Worm (Caenorhabditis elegans) whole organism, L4/young adult: ENCODE data around the gene K08H2.10.

Source experiments
- W03F9.2 ChIP-seq: fragments of 150-350 bp; optimal IDR thresholded peaks from 2 replicates; lab custom pipeline; 2014; ENCODE audit warnings: missing biosample characterization, missing genetic modification characterization
- dao-5 ChIP-seq: sonication (generic microtip); optimal IDR thresholded peaks from 2 replicates; lab custom pipeline; 2016; ENCODE audit warnings: missing genotype, missing genetic modification characterization, moderate library complexity, missing compliant biosample characterization
- him-1 ChIP-seq: sonication (generic microtip); optimal IDR thresholded peaks from 2 replicates; lab custom pipeline; 2016; ENCODE audit warnings: missing genotype, missing genetic modification reagents, missing genetic modification characterization, missing compliant biosample characterization

Gene K08H2.10

ce11 chrX:13234879-13235278 lies 22.7 kb upstream of the K08H2.10 start, which contains the start of gene K08H2.2:
K08H2.2 (minus strand) TSS chrX:13234979.
- TF ChIP-seq W03F9.2 (tag; lab: Kevin White, UChicago) (no peak), dao-5 (tag; lab: Kevin White, UChicago) (no peak), him-1 (tag; lab: Kevin White, UChicago) (no peak)

DNA sequence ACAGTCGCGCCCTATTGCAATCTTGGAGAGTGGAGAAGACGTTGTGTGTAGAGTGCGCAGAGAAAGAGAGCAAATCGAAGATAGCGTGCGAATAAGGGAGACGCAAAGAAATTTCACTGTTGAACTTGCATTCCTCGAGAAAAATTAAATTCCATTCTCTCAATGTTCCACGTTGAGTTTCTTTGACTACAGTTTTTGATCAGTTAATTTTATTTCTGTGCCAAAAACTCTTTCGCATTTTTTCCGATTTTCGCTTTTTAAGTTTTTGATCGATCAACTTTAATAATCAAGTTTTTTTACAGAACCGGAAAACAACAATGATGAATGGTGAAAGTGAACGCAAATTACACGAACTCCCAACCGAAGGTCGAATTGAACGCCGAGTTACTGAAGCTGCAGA lies 20.5 kb upstream of the K08H2.10 start, which contains the start of gene K08H2.3:
TSS of gene K08H2.3 (plus strand) at position 301 of the 400 bp plus-strand sequence.
- TF ChIP-seq him-1 (tag; lab: Kevin White, UChicago) = no peak
- no peak for TF ChIP-seq W03F9.2 (tag; lab: Kevin White, UChicago)
- TF ChIP-seq dao-5 (tag; lab: Kevin White, UChicago) = no peak

DNA sequence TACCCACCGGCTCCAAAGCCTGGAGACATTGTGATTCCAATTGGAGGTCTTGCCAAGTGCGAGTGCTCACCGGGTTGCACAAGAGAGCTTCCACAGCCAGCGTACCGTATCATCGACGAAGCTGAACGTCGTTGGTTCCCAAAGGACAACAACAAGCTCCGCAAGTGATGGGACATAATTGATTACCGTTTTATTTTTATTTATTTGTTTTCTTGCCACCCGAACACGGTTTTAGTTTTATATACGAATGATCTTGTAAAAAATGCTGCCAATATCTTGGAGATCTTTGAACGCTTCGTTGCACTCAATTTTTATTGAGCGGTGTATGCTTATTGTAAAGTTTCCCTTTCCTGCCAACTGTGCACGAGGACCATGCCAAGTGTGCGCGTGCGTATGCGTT lies 19.4 kb upstream of the K08H2.10 start, which contains the start of gene K08H2.4:
TSS of gene K08H2.4 (plus strand) at position 301 of the 400 bp plus-strand sequence.
- no peak for TF ChIP-seq dao-5 (tag; lab: Kevin White, UChicago)
- no peak for TF ChIP-seq him-1 (tag; lab: Kevin White, UChicago)
- no peak for TF ChIP-seq W03F9.2 (tag; lab: Kevin White, UChicago)

- TF ChIP-seq dao-5 (tag; lab: Kevin White, UChicago) = no peak
- no peak for TF ChIP-seq W03F9.2 (tag; lab: Kevin White, UChicago)
- TF ChIP-seq him-1 (tag; lab: Kevin White, UChicago) = no peak
These were observed 15.4 kb upstream of the K08H2.10 start, which contains the start of gene K08H2.5 for ce11 chrX:13242231-13242630. K08H2.5 (minus strand) TSS chrX:13242331.

DNA sequence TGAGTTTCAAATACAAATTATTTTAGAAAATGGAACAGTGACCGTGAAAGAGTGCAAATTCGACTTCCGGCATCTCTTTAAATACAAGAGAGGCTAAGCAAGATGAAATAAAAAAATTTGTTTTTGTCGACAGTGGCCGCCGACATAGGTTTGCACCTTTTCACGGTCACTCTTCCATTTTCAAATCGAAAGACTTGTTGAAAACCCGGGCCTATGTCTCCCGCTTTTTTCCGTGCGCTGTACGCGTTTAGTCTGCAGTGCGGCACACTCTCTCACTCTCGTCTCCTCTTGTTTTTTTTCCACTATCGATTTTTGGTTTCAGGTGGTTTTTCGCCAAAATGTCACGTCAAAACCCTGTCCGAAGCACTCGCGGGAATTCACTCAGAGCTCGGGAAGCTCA lies 12.5 kb upstream of the K08H2.10 start, which contains the start of gene hpl-1:
TSS of gene hpl-1 (plus strand) at position 301 of the 400 bp plus-strand sequence.
- TF ChIP-seq him-1 (tag; lab: Kevin White, UChicago) = no peak
- no peak for TF ChIP-seq W03F9.2 (tag; lab: Kevin White, UChicago)
- TF ChIP-seq dao-5 (tag; lab: Kevin White, UChicago) = no peak

ce11 chrX:13246668-13247358 lies 10.8 kb upstream of the K08H2.10 start:
- TF ChIP-seq dao-5 (tag; lab: Kevin White, UChicago) (no peak), W03F9.2 (tag; lab: Kevin White, UChicago) (no peak), him-1 (tag; lab: Kevin White, UChicago) (no peak)

DNA sequence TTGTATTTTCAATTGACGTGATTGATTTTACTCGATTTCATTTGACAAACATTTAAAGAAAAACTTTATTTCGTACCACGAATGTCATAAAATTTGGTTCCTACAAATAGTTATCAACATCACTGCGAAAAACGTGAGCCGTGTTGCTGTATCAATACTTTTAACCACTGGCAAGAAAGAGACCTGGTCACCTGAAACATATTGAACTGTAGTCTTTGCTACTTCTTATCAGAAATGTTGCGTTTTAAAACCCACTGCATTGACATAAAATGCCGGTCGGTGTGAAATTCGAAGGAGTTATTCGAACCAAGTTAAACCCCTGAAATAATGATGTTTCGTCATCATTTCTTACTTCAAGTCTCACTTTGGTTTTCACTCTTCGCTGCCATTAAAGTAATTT lies 10.0 kb upstream of the K08H2.10 start:
- TF ChIP-seq W03F9.2 (tag; lab: Kevin White, UChicago) (no peak), him-1 (tag; lab: Kevin White, UChicago) (no peak), dao-5 (tag; lab: Kevin White, UChicago) (no peak)

- TF ChIP-seq W03F9.2 (tag; lab: Kevin White, UChicago) = no peak
- no peak for TF ChIP-seq him-1 (tag; lab: Kevin White, UChicago)
- no peak for TF ChIP-seq dao-5 (tag; lab: Kevin White, UChicago)
These were observed 9.3 kb upstream of the K08H2.10 start, which contains the start of gene K08H2.7 for ce11 chrX:13248265-13248664. K08H2.7 (minus strand) TSS chrX:13248437.

- no peak for TF ChIP-seq W03F9.2 (tag; lab: Kevin White, UChicago)
- no peak for TF ChIP-seq him-1 (tag; lab: Kevin White, UChicago)
- TF ChIP-seq dao-5 (tag; lab: Kevin White, UChicago) = no peak
These were observed 8.5 kb upstream of the K08H2.10 start for ce11 chrX:13249102-13249501.

DNA sequence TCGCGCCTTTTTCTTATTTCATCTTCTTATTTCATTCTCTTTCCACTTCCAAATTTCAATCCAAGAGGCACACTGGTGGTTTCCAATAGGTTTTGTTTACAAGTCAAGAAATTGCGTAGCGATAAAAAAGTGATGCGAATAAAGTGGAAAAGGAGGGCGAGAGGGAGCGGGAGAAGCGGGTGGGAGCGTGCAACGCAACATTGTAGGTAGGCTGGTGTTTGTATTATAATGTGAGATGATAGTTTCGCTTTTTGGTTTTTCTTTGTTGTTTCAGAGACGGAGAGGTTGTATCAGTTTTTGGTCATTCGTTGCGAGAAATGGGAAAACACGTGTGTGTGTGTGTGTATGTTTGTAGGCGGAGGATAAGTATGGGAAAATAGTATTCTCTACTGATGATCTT lies 7.4 kb upstream of the K08H2.10 start:
- TF ChIP-seq dao-5 (tag; lab: Kevin White, UChicago) (no peak), him-1 (tag; lab: Kevin White, UChicago) (no peak), W03F9.2 (tag; lab: Kevin White, UChicago) (no peak)

DNA sequence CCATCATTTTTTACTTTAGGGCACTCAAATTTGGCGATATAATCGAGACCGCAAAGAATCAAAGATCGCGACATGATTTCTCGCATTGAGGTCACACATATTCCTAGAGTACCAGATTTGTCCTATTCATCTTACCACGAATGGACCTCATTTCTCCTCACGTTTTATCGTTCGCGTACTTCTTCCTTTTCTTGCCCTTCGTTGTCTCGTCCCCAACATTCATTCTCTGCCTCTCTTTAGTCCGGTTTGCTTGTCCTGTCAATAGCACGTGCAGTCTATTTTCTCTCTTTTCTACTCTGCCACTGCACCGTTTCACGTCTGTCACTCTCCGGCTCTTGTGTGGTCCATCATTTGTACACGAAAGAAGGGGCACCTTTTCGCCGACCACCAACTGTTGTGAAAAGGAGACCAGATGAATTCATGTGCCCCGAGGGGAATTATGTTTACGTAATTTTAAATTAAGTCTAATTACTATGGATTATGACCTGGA lies 6.2 kb upstream of the K08H2.10 start:
- TF ChIP-seq W03F9.2 (tag; lab: Kevin White, UChicago) (no peak), dao-5 (tag; lab: Kevin White, UChicago) (no peak), him-1 (tag; lab: Kevin White, UChicago) (no peak)

DNA sequence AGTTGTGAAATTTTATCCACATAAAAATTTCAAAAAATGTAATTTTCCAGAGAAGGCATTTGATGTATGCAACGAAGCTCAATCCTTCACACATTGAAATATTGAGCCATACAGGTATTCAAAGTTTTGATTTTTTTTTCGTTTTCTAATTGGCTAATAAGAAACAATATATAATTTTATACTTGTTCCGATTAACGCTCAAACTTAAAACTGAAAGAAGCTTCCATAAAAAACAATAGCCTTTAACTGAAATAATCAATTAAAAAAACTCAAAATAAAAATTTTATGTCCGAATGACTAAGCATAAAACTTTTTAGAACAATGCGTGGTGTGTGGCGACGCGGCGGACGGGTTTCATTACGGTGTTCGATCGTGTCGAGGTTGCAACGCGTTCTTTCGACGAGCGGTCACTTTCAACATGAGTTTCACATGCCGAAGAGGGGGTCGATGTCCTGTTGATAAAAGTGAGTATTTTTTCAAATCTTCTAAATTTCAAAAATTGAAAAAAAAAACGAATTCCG lies 5.6 kb upstream of the K08H2.10 start, which contains the start of gene nhr-32:
TSS of gene nhr-32 (plus strand) at position 51 of the 521 bp plus-strand sequence.
- no peak for TF ChIP-seq W03F9.2 (tag; lab: Kevin White, UChicago)
- TF ChIP-seq him-1 (tag; lab: Kevin White, UChicago) = no peak
- TF ChIP-seq dao-5 (tag; lab: Kevin White, UChicago) = no peak

DNA sequence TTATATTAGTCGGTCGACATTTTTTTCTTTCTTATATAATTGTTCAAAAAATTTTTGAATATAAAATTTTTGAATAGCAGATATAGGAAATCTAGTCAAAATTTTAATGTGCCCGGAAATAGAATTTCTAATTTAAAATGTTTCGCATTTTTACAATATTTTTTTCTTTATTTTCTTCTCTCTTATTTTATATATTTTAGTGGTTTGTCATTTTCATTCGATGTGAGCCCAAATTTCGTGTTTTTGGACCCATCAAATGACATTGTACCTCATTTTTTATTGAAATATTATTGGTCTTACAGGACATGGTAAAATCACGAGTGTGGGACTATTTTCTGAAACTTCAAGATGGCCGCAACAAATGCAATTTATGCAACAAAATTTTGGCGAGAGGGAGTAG lies 4.6 kb downstream of the K08H2.10 start, which contains the start of gene K09A11.1:
TSS of gene K09A11.1 (plus strand) at position 301 of the 400 bp plus-strand sequence.
- TF ChIP-seq W03F9.2 (tag; lab: Kevin White, UChicago) (no peak), dao-5 (tag; lab: Kevin White, UChicago) (no peak), him-1 (tag; lab: Kevin White, UChicago) (no peak)
